Fruit fly (Drosophila melanogaster) whole organism, embryonic: Measurements from ENCODE around the gene CG32388.

Source experiments
- Aef1 ChIP-seq: fragments of 200-800 bp; sonication (Bioruptor generic); IDR thresholded peaks from 3 replicates; pipeline ENCODE4 v1.3.6; 2022; ENCODE audit warnings: missing biosample characterization, missing genetic modification characterization
- CG10979 ChIP-seq: fragments of 200-800 bp; sonication (Bioruptor generic); optimal IDR thresholded peaks from 2 replicates; lab custom pipeline; 2018; ENCODE audit warnings: missing biosample characterization, mild to moderate bottlenecking, missing genetic modification characterization, moderate library complexity
- CG11723 ChIP-seq: fragments of 200-800 bp; sonication (Bioruptor generic); optimal IDR thresholded peaks from 2 replicates; lab custom pipeline; 2017; ENCODE audit warnings: missing biosample characterization, mild to moderate bottlenecking, missing genetic modification characterization
- CG15514 ChIP-seq: fragments of 200-800 bp; sonication (Bioruptor generic); optimal IDR thresholded peaks from 3 replicates; lab custom pipeline; 2017; ENCODE audit warnings: missing biosample characterization, missing genetic modification characterization, mild to moderate bottlenecking, moderate library complexity, missing genetic modification reagents
- CG15601 ChIP-seq: fragments of 200-800 bp; sonication (Bioruptor generic); optimal IDR thresholded peaks from 3 replicates; lab custom pipeline; 2019; ENCODE audit warnings: missing biosample characterization, mild to moderate bottlenecking, missing genetic modification characterization, moderate library complexity
- CG17359 ChIP-seq: fragments of 200-800 bp; sonication (Bioruptor generic); optimal IDR thresholded peaks from 3 replicates; lab custom pipeline; 2018; ENCODE audit warnings: missing biosample characterization, mild to moderate bottlenecking, missing genetic modification characterization, moderate library complexity
- CG17361 ChIP-seq: fragments of 200-800 bp; sonication (Bioruptor generic); IDR thresholded peaks from 3 replicates; pipeline ENCODE4 v1.3.6; 2022; ENCODE audit warnings: missing biosample characterization, missing genetic modification characterization
- CG17802 ChIP-seq: fragments of 200-800 bp; sonication (Bioruptor generic); optimal IDR thresholded peaks from 2 replicates; lab custom pipeline; 2018; ENCODE audit warnings: missing biosample characterization, mild to moderate bottlenecking, missing genetic modification characterization, moderate library complexity
- CG2129 ChIP-seq: fragments of 200-800 bp; sonication (Bioruptor generic); IDR thresholded peaks from 2 replicates; pipeline ENCODE4 v1.3.6; 2022; ENCODE audit warnings: missing biosample characterization, missing genetic modification characterization; ENCODE audit not compliant: partially characterized antibody
- CG32772 ChIP-seq: fragments of 200-800 bp; sonication (Bioruptor generic); IDR thresholded peaks from 2 replicates; pipeline ENCODE4 v1.3.6; 2022; ENCODE audit warnings: missing biosample characterization, missing genetic modification characterization
- CG43689 ChIP-seq: fragments of 200-800 bp; sonication (Bioruptor generic); IDR thresholded peaks from 2 replicates; pipeline ENCODE4 v1.3.6; 2022; ENCODE audit warnings: missing biosample characterization, missing genetic modification characterization
- CG4820 ChIP-seq: fragments of 200-800 bp; sonication (Bioruptor generic); optimal IDR thresholded peaks from 3 replicates; lab custom pipeline; 2016; ENCODE audit warnings: missing biosample characterization, missing genetic modification characterization
- CG6272 ChIP-seq: fragments of 200-800 bp; sonication (Bioruptor generic); IDR thresholded peaks from 2 replicates; pipeline ENCODE4 v1.3.6; 2022; ENCODE audit warnings: missing biosample characterization, missing genetic modification characterization
- D ChIP-seq, 2 experiments: fragments of 200-800 bp in 1 of 2; fragments of >200 bp in 1 of 2; sonication (Bioruptor generic) in 1 of 2; optimal IDR thresholded peaks; 2 replicates in 1 of 2; 3 replicates in 1 of 2; lab custom pipeline; 2017; ENCODE audit warnings: mild to moderate bottlenecking in 1 of 2, missing biosample characterization in 1 of 2, missing genetic modification characterization in 1 of 2, missing genetic modification reagents in 1 of 2
- HLHmδ ChIP-seq: fragments of 200-800 bp; sonication (Bioruptor generic); optimal IDR thresholded peaks from 2 replicates; lab custom pipeline; 2018; ENCODE audit warnings: missing biosample characterization, mild to moderate bottlenecking, missing genetic modification characterization, moderate library complexity
- Pdp1 ChIP-seq, 2 experiments: fragments of 200-800 bp; sonication (Bioruptor generic); optimal IDR thresholded peaks; 3 replicates each; lab custom pipeline; 2016; ENCODE audit warnings: missing biosample characterization in 2 of 2, missing genetic modification characterization in 2 of 2, mild to moderate bottlenecking in 1 of 2, moderate library complexity in 1 of 2
- Sox100B ChIP-seq: fragments of 200-800 bp; sonication (Bioruptor generic); optimal IDR thresholded peaks from 3 replicates; lab custom pipeline; 2018; ENCODE audit warnings: missing biosample characterization, mild to moderate bottlenecking, missing genetic modification characterization
- Sry-β ChIP-seq: fragments of 200-800 bp; sonication (Bioruptor generic); optimal IDR thresholded peaks from 2 replicates; lab custom pipeline; 2018; ENCODE audit warnings: missing biosample characterization, mild to moderate bottlenecking, missing genetic modification characterization, moderate library complexity
- Stat92E ChIP-seq, 3 experiments: fragments of >200 bp in 2 of 3; fragments of 200-800 bp in 1 of 3; sonication (Bioruptor generic) in 1 of 3; optimal IDR thresholded peaks; 2 replicates each; lab custom pipeline; 2017 to 2019; ENCODE audit warnings: missing biosample characterization in 3 of 3, missing genetic modification characterization in 3 of 3, mild to moderate bottlenecking in 1 of 3, moderate library complexity in 1 of 3
- Xrp1 ChIP-seq: fragments of 200-800 bp; sonication (Bioruptor generic); IDR thresholded peaks from 2 replicates; pipeline ENCODE4 v1.3.6; 2022; ENCODE audit warnings: missing biosample characterization, missing genetic modification characterization
- al ChIP-seq: fragments of 200-800 bp; sonication (Bioruptor generic); IDR thresholded peaks from 2 replicates; pipeline ENCODE4 v1.3.6; 2022; ENCODE audit warnings: missing biosample characterization, missing genetic modification characterization
- bowl ChIP-seq: fragments of 200-800 bp; sonication (Bioruptor generic); IDR thresholded peaks from 2 replicates; pipeline ENCODE4 v1.3.6; 2022; ENCODE audit warnings: missing biosample characterization, missing genetic modification characterization
- br ChIP-seq: fragments of >200 bp; optimal IDR thresholded peaks from 2 replicates; lab custom pipeline; 2017
- chm ChIP-seq: fragments of 200-800 bp; sonication (Bioruptor generic); IDR thresholded peaks from 2 replicates; pipeline ENCODE4 v1.3.6; 2022; ENCODE audit warnings: missing biosample characterization, missing genetic modification characterization
- eve ChIP-seq, 2 experiments: fragments of >200 bp; optimal IDR thresholded peaks; 2 replicates each; lab custom pipeline; 2017; ENCODE audit warnings: missing biosample characterization in 2 of 2, missing genetic modification characterization in 2 of 2
- gem ChIP-seq: fragments of 200-800 bp; sonication (Bioruptor generic); optimal IDR thresholded peaks from 2 replicates; lab custom pipeline; 2019; ENCODE audit warnings: missing biosample characterization, mild to moderate bottlenecking, missing genetic modification characterization, moderate library complexity
- grau ChIP-seq: fragments of 200-800 bp; optimal IDR thresholded peaks from 3 replicates; lab custom pipeline; 2019; ENCODE audit warnings: missing biosample characterization, mild to moderate bottlenecking, missing genetic modification characterization, moderate library complexity
- ham ChIP-seq: fragments of 200-800 bp; sonication (Bioruptor generic); IDR thresholded peaks from 2 replicates; pipeline ENCODE4 v1.3.6; 2022; ENCODE audit warnings: missing biosample characterization, missing genetic modification characterization
- ind ChIP-seq: fragments of 200-800 bp; sonication (Bioruptor generic); optimal IDR thresholded peaks from 3 replicates; lab custom pipeline; 2016; ENCODE audit warnings: missing biosample characterization, missing genetic modification characterization
- kah ChIP-seq: fragments of 200-800 bp; sonication (Bioruptor generic); optimal IDR thresholded peaks from 2 replicates; lab custom pipeline; 2018; ENCODE audit warnings: missing biosample characterization, mild to moderate bottlenecking, missing genetic modification characterization
- lmd ChIP-seq: fragments of 200-800 bp; sonication (Bioruptor generic); IDR thresholded peaks from 2 replicates; pipeline ENCODE4 v1.3.6; 2022; ENCODE audit warnings: missing biosample characterization, missing genetic modification characterization
- odd ChIP-seq: fragments of 200-800 bp; sonication (Bioruptor generic); optimal IDR thresholded peaks from 2 replicates; lab custom pipeline; 2017; ENCODE audit warnings: missing biosample characterization, mild to moderate bottlenecking, missing genetic modification characterization
- rib ChIP-seq: fragments of 200-800 bp; sonication (Bioruptor generic); IDR thresholded peaks from 2 replicates; pipeline ENCODE4 v1.3.6; 2022; ENCODE audit warnings: missing biosample characterization, missing genetic modification characterization
- row ChIP-seq: fragments of 200-800 bp; sonication (Bioruptor generic); IDR thresholded peaks from 3 replicates; pipeline ENCODE4 v1.3.6; 2022; ENCODE audit warnings: missing biosample characterization, missing genetic modification characterization
- schlank ChIP-seq: fragments of 200-800 bp; sonication (Bioruptor generic); optimal IDR thresholded peaks from 2 replicates; lab custom pipeline; 2018; ENCODE audit warnings: missing biosample characterization, mild to moderate bottlenecking, missing genetic modification characterization
- sens ChIP-seq: fragments of 200-800 bp; sonication (Bioruptor generic); peaks from one replicate; lab custom pipeline; 2016; ENCODE audit warnings: missing biosample characterization, missing genetic modification characterization
- sisA ChIP-seq: fragments of 200-800 bp; sonication (Bioruptor generic); IDR thresholded peaks from 2 replicates; pipeline ENCODE4 v1.3.6; 2022; ENCODE audit warnings: missing biosample characterization, missing genetic modification characterization
- slou ChIP-seq: fragments of 200-800 bp; sonication (Bioruptor generic); optimal IDR thresholded peaks from 3 replicates; lab custom pipeline; 2016; ENCODE audit warnings: missing biosample characterization, missing genetic modification characterization
- so ChIP-seq: fragments of 200-800 bp; sonication (Bioruptor generic); IDR thresholded peaks from 3 replicates; pipeline ENCODE4 v1.3.6; 2022; ENCODE audit warnings: missing biosample characterization, missing genetic modification characterization
- sr ChIP-seq: fragments of 200-800 bp; sonication (Bioruptor generic); IDR thresholded peaks from 3 replicates; pipeline ENCODE4 v1.3.6; 2022; ENCODE audit warnings: missing biosample characterization, missing genetic modification characterization

The CG32388 gene

DNA sequence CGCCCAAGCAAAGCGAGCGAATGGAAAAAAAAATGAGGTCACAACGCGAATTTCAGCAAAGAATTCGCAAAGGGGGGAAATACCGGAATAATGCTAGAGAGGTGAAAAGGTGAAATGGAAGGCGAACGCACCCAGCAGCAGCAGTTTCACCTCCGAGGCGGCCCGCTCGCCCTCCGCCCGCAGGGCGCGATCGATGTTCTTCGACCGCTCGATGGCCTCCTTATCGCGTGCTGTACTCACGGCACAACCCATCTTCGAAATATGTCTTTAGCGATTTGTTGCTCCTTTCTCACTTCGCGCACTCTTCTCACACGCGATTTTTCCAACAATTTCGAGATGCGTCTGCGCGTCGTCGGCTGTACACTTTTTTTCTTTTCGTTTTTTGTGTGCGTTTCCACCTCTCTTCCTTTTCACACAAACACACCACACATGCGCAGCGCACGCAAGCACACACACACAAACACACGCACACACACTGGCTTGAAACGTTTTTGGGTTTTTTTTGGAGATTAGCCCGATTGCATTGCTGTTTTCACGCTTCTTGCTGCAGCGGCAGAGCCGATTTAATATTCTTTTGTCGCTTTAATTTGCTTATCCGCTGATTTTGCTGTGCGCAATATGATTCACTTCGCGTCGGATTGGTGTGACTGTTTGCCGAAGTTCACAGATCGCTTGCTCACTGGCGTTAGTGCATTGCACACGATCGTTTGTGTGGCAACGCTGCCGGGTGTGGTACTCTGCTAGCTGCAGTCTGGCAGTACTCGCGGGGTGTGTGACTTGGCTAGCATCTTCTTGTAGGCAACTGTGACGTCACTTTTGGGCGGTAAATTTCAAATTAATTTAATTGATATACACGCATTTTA, 4.8 kb downstream of the CG32388 start, which contains the start of gene Galphai (continued):
- peak; percentile 92 for TF ChIP-seq CG15514 (GFP tag; lab: Kevin White, UChicago)
- no peak for TF ChIP-seq slou
- TF ChIP-seq chm, result no peak
- no peak for TF ChIP-seq CG17361

DNA sequence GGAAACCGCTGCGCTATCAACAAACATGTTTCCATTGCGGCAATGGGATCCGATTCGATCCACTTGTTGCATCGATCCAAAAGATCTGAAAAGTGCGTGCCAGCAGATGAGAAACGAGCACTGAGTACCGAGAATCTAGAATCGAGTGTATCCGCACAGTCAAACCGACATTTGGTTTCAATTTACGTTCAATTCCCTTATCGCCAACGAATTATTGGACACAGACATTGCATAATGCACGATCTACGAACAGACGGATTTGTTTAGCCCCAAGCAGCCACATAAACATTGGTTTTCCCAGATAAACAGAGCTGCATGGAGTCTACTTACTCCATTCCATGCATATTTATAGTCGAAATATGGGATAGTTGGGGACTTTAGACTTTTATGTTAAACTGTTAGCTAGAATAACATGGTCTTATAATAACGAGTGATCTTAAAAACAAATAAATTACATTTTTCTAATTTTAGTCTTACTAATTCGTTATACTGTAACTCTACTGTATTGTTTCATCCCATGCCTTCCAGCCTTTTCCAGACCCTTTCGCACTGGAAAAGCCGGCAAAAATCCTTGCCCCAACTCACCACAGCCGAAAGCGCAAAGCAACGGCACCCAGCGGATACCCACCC, 5.5 kb downstream of the CG32388 start:
- TF ChIP-seq CG17359 (tag; lab: Kevin White, UChicago) (no peak), CG11723 (GFP tag; lab: Kevin White, UChicago) (no peak), kah (peak; percentile 81), br (lab: Kevin White, UChicago) (no peak), sr (GFP tag; lab: Robert Waterston, UW) (no peak), CG10979 (tag; lab: Kevin White, UChicago) (peak; percentile 11), CG6272 (GFP tag; lab: Robert Waterston, UW) (no peak), CG2129 (GFP tag; lab: Robert Waterston, UW) (no peak), Sox100B (GFP tag; lab: Kevin White, UChicago) (no peak), odd (GFP tag; lab: Kevin White, UChicago) (no peak), sens (GFP tag; lab: Kevin White, UChicago) (peak; percentile 58), sisA (GFP tag; lab: Robert Waterston, UW) (no peak), al (GFP tag; lab: Robert Waterston, UW) (no peak), CG17802 (tag; lab: Kevin White, UChicago) (no peak), row (GFP tag; lab: Robert Waterston, UW) (0 out of 3 replicates have a peak, but pooled peaks have one; percentile 10), Aef1 (GFP tag; lab: Robert Waterston, UW) (no peak), Sry-β (GFP tag; lab: Kevin White, UChicago) (no peak), grau (tag; lab: Kevin White, UChicago) (peak; percentile 75), CG43689 (no peak), rib (GFP tag; lab: Robert Waterston, UW) (no peak), ind (no peak), CG4820 (GFP tag; lab: Kevin White, UChicago) (no peak), schlank (tag; lab: Kevin White, UChicago) (no peak), ham (GFP tag; lab: Robert Waterston, UW) (no peak), Stat92E (GFP tag; optimal IDR thresholded peaks at IDR 0.05; lab: Kevin White, UChicago) (peak in 1 of 3 experiments; percentile 20), CG32772 (GFP tag; lab: Robert Waterston, UW) (0 out of 2 replicates have a peak, but pooled peaks have one; percentile 6), HLHmδ (GFP tag; lab: Kevin White, UChicago) (no peak), chm (0 out of 2 replicates have a peak, but pooled peaks have one; percentile 24), eve (GFP tag; optimal IDR thresholded peaks at IDR 0.05; lab: Kevin White, UChicago) (peak in 1 of 2 experiments; percentile 61), CG15601 (peak; percentile 94), D (optimal IDR thresholded peaks at IDR 0.05; lab: Kevin White, UChicago) (peak; percentile 25), D (GFP tag; optimal IDR thresholded peaks at IDR 0.05; lab: Kevin White, UChicago) (no peak), so (no peak), Pdp1 (GFP tag; optimal IDR thresholded peaks at IDR 0.05; lab: Kevin White, UChicago) (peak in 1 of 2 experiments; percentile 95), Xrp1 (GFP tag; lab: Robert Waterston, UW) (peak; percentile 29; the same call in 1 of the 2 replicates), gem (tag; lab: Kevin White, UChicago) (peak; percentile 8), lmd (no peak), bowl (GFP tag; lab: Robert Waterston, UW) (no peak)
- TF ChIP-seq, all 482 proteins: peak for 14
